Worm (Caenorhabditis elegans) whole organism, L3 larva: Measurements from ENCODE around the gene mdt-11.

ENCODE experiments used
- aly-2 ChIP-seq: fragments of 150-350 bp; optimal IDR thresholded peaks from 2 replicates; lab custom pipeline; 2014; ENCODE audit warnings: missing biosample characterization, missing genetic modification characterization
- ama-1 ChIP-seq: fragments of 150-350 bp; optimal IDR thresholded peaks from 2 replicates; lab custom pipeline; 2018
- egl-27 ChIP-seq: sonication (generic microtip); optimal IDR thresholded peaks from 4 replicates; lab custom pipeline; 2017; ENCODE audit warnings: missing biosample characterization, missing genetic modification reagents, missing genetic modification characterization
- elt-3 ChIP-seq, 3 experiments: fragments of 150-350 bp in 1 of 3; sonication (generic microtip) in 2 of 3; optimal IDR thresholded peaks; 2 replicates in 2 of 3; 4 replicates in 1 of 3; lab custom pipeline; 2014 to 2017; ENCODE audit warnings: missing biosample characterization in 3 of 3, missing genetic modification characterization in 3 of 3
- fkh-10 ChIP-seq: sonication (generic microtip); optimal IDR thresholded peaks from 2 replicates; lab custom pipeline; 2017; ENCODE audit warnings: missing biosample characterization, missing genetic modification reagents, missing genetic modification characterization
- nhr-237 ChIP-seq: fragments of 150-350 bp; optimal IDR thresholded peaks from 2 replicates; lab custom pipeline; 2014; ENCODE audit warnings: missing biosample characterization, missing genetic modification characterization
- nhr-25 ChIP-seq: sonication (generic microtip); optimal IDR thresholded peaks from 2 replicates; lab custom pipeline; 2017; ENCODE audit warnings: missing biosample characterization, missing genetic modification characterization
- nhr-28 ChIP-seq: fragments of 150-350 bp; optimal IDR thresholded peaks from 2 replicates; lab custom pipeline; 2014; ENCODE audit warnings: missing biosample characterization, missing genetic modification characterization
- pha-4 ChIP-seq: fragments of 150-350 bp; optimal IDR thresholded peaks from 2 replicates; lab custom pipeline; 2014; ENCODE audit warnings: missing biosample characterization, missing genetic modification reagents, missing genetic modification characterization
- skn-1 ChIP-seq: fragments of 150-350 bp; optimal IDR thresholded peaks from 2 replicates; lab custom pipeline; 2014; ENCODE audit warnings: missing biosample characterization, missing genetic modification characterization
- snpc-4 ChIP-seq: fragments of 150-350 bp; optimal IDR thresholded peaks from 2 replicates; lab custom pipeline; 2014; ENCODE audit warnings: missing biosample characterization, missing genetic modification characterization
- unc-39 ChIP-seq: sonication (generic microtip); optimal IDR thresholded peaks from 4 replicates; lab custom pipeline; 2017; ENCODE audit warnings: missing biosample characterization, missing genetic modification characterization
- ztf-11 ChIP-seq: fragments of 150-350 bp; optimal IDR thresholded peaks from 2 replicates; lab custom pipeline; 2014; ENCODE audit warnings: missing biosample characterization, missing genetic modification characterization
- ztf-4 ChIP-seq: fragments of 150-350 bp; optimal IDR thresholded peaks from 2 replicates; lab custom pipeline; 2014; ENCODE audit warnings: missing biosample characterization, missing genetic modification characterization

DNA sequence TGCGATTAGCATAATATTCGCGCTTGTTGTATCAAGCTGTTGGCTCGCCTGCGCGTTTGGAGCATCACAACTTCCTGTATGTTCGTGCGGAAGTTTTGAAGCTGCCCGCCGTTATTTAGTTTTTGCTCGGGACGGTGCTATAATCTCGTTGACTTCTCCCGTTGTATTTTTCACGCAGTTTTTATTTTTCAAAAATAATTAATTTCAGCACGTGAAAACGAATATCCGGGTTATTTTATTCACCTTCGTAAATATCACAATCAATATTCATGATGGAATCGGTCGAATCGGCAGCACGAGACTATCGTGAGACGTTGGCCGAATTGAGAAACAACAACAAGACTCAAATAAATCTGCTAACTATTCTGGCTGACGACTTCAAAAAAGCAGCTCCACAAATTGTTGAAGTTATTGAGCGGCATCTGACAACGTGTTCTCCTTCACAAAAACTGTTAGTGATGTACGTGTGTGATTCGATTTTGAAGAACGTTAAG lies 4.2 kb downstream of the mdt-11 start:
- no peak for TF ChIP-seq skn-1 (tag; lab: Kevin White, UChicago)
- TF ChIP-seq elt-3 (tag; optimal IDR thresholded peaks at IDR 0.05; lab: Kevin White, UChicago), result no peak
- TF ChIP-seq nhr-25 (tag; lab: Kevin White, UChicago), result peak; percentile 68
- peak; percentile 98 for TF ChIP-seq ama-1 (lab: Kevin White, UChicago)
- no peak for TF ChIP-seq snpc-4 (tag; lab: Kevin White, UChicago)
- TF ChIP-seq ztf-11, result no peak
- TF ChIP-seq nhr-237 (tag; lab: Kevin White, UChicago), result no peak
- TF ChIP-seq aly-2 (tag; lab: Kevin White, UChicago), result no peak
- TF ChIP-seq egl-27 (tag; lab: Kevin White, UChicago), result no peak
- no peak for TF ChIP-seq unc-39 (tag; lab: Kevin White, UChicago)
- no peak for TF ChIP-seq nhr-28
- no peak for TF ChIP-seq ztf-4 (tag; lab: Kevin White, UChicago)
- no peak for TF ChIP-seq fkh-10 (GFP tag; lab: Kevin White, UChicago)
- peak; percentile 71 for TF ChIP-seq pha-4
